Worm (Caenorhabditis elegans) whole organism, L1 larva: ENCODE measurements around the gene F26D2.16.

Experiments
- egl-27 ChIP-seq, 2 experiments: fragments of 150-350 bp in 1 of 2; sonication (generic microtip); optimal IDR thresholded peaks; 3 replicates each; lab custom pipeline; 2017 to 2018; ENCODE audit warnings: missing biosample characterization in 2 of 2, missing genetic modification characterization in 2 of 2, missing genetic modification reagents in 2 of 2
- unc-62 ChIP-seq: fragments of 150-350 bp; optimal IDR thresholded peaks from 2 replicates; lab custom pipeline; 2014; ENCODE audit warnings: missing biosample characterization, missing genetic modification reagents, missing genetic modification characterization

DNA sequence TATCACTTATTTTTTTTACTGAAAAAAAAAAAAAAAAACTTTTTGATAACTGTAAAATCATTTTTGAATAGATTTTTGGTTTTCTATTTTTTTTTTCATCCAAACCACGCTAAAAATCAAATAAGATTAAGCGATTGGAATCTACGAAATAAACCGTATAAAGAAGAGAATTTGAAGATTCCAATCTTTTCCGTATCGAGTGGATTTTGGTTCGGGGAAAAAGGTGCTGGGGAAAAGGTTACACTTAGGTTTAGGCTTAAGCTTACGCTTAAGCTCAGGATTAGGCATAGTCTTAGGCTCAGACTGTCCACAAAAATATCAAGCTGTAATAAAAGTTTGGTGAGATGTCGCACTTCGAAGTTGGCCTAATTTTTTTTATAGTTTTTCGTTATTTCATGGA lies 23.9 kb downstream of the F26D2.16 start, which contains the start of gene F13A7.12:
- TF ChIP-seq egl-27 (tag; optimal IDR thresholded peaks at IDR 0.05; lab: Kevin White, UChicago) = no peak
- TF ChIP-seq unc-62 (GFP tag; lab: Kevin White, UChicago) = no peak
